Fruit fly (Drosophila melanogaster) whole organism, embryonic: Measurements from ENCODE around the gene CG13285.
A peak's percentile ranks its signal among the peaks of the same experiment; 100 is the strongest.

Experiments
- B-H2 ChIP-seq: fragments of 200-800 bp; sonication (Bioruptor generic); optimal IDR thresholded peaks from 2 replicates; lab custom pipeline; 2018; ENCODE audit warnings: missing biosample characterization, mild to moderate bottlenecking, missing genetic modification characterization
- CG10543 ChIP-seq: fragments of 200-800 bp; sonication (Bioruptor generic); optimal IDR thresholded peaks from 3 replicates; lab custom pipeline; 2017; ENCODE audit warnings: missing biosample characterization, mild to moderate bottlenecking, missing genetic modification characterization, moderate library complexity
- CG11504 ChIP-seq: fragments of 200-800 bp; sonication (Bioruptor generic); optimal IDR thresholded peaks from 3 replicates; lab custom pipeline; 2019; ENCODE audit warnings: missing biosample characterization, mild to moderate bottlenecking, missing genetic modification characterization, moderate library complexity
- CG11723 ChIP-seq: fragments of 200-800 bp; sonication (Bioruptor generic); optimal IDR thresholded peaks from 2 replicates; lab custom pipeline; 2017; ENCODE audit warnings: missing biosample characterization, mild to moderate bottlenecking, missing genetic modification characterization
- CG12769 ChIP-seq: fragments of 200-800 bp; sonication (Bioruptor generic); optimal IDR thresholded peaks from 2 replicates; lab custom pipeline; 2019; ENCODE audit warnings: missing biosample characterization, mild to moderate bottlenecking, missing genetic modification characterization, moderate library complexity
- CG13894 ChIP-seq: fragments of 200-800 bp; sonication (Bioruptor generic); optimal IDR thresholded peaks from 3 replicates; lab custom pipeline; 2018; ENCODE audit warnings: missing biosample characterization, mild to moderate bottlenecking, missing genetic modification characterization, moderate library complexity
- CG15073 ChIP-seq: fragments of 200-800 bp; sonication (Bioruptor generic); optimal IDR thresholded peaks from 2 replicates; lab custom pipeline; 2016; ENCODE audit warnings: missing biosample characterization, missing genetic modification characterization
- CG1602 ChIP-seq: fragments of 200-800 bp; sonication (Bioruptor generic); optimal IDR thresholded peaks from 3 replicates; lab custom pipeline; 2016; ENCODE audit warnings: missing biosample characterization, missing genetic modification characterization
- CG1832 ChIP-seq: fragments of 200-800 bp; sonication (Bioruptor generic); optimal IDR thresholded peaks from 2 replicates; lab custom pipeline; 2017; ENCODE audit warnings: missing biosample characterization, mild to moderate bottlenecking, missing genetic modification characterization, inconsistent platforms
- CG2889 ChIP-seq: fragments of 200-800 bp; sonication (Bioruptor generic); IDR thresholded peaks from 3 replicates; pipeline ENCODE4 v1.3.6; 2022; ENCODE audit warnings: missing biosample characterization, missing genetic modification characterization
- CG31224 ChIP-seq: fragments of 200-800 bp; sonication (Bioruptor generic); IDR thresholded peaks from 2 replicates; pipeline ENCODE4 v1.3.6; 2022; ENCODE audit warnings: missing biosample characterization, missing genetic modification characterization
- CG33213 ChIP-seq: fragments of 200-800 bp; sonication (Bioruptor generic); optimal IDR thresholded peaks from 3 replicates; lab custom pipeline; 2016; ENCODE audit warnings: missing biosample characterization, missing genetic modification characterization
- CG6175 ChIP-seq: fragments of 200-800 bp; sonication (Bioruptor generic); IDR thresholded peaks from 3 replicates; pipeline ENCODE4 v1.3.6; 2022; ENCODE audit warnings: missing biosample characterization, missing genetic modification characterization
- CG8290 ChIP-seq, 3 experiments: fragments of 200-800 bp; sonication (Bioruptor generic); optimal IDR thresholded peaks; 2 replicates each; lab custom pipeline; 2016 to 2019; ENCODE audit warnings: missing biosample characterization in 3 of 3, missing genetic modification characterization in 3 of 3, mild to moderate bottlenecking in 2 of 3, moderate library complexity in 1 of 3
- CG9932 ChIP-seq: fragments of 200-800 bp; sonication (Bioruptor generic); IDR thresholded peaks from 2 replicates; pipeline ENCODE4 v1.3.6; 2022; ENCODE audit warnings: missing biosample characterization, missing genetic modification characterization
- Deaf1 ChIP-seq: fragments of 200-800 bp; optimal IDR thresholded peaks from 3 replicates; lab custom pipeline; 2019; ENCODE audit warnings: missing biosample characterization, mild to moderate bottlenecking, missing genetic modification characterization, moderate library complexity
- Drgx ChIP-seq: fragments of 200-800 bp; sonication (Bioruptor generic); IDR thresholded peaks from 2 replicates; pipeline ENCODE4 v1.3.6; 2022; ENCODE audit warnings: missing biosample characterization, missing genetic modification characterization
- Eip74EF ChIP-seq, 2 experiments: fragments of 200-800 bp in 1 of 2; fragments of >200 bp in 1 of 2; sonication (Bioruptor generic) in 1 of 2; optimal IDR thresholded peaks; 2 replicates each; lab custom pipeline; 2017 to 2019; ENCODE audit warnings: missing biosample characterization in 2 of 2, missing genetic modification characterization in 2 of 2, mild to moderate bottlenecking in 1 of 2, moderate library complexity in 1 of 2
- Hr78 ChIP-seq, 2 experiments: fragments of 200-800 bp in 1 of 2; fragments of >200 bp in 1 of 2; sonication (Bioruptor generic) in 1 of 2; optimal IDR thresholded peaks; 2 replicates each; lab custom pipeline; 2017 to 2019; ENCODE audit warnings: missing biosample characterization in 2 of 2, missing genetic modification characterization in 2 of 2, mild to moderate bottlenecking in 1 of 2, moderate library complexity in 1 of 2
- Lim3 ChIP-seq: fragments of 200-800 bp; sonication (Bioruptor generic); IDR thresholded peaks from 2 replicates; pipeline ENCODE4 v1.3.6; 2022; ENCODE audit warnings: missing biosample characterization, missing genetic modification characterization
- Med ChIP-seq: fragments of 200-800 bp; sonication (Bioruptor generic); peaks from one replicate; lab custom pipeline; 2016; ENCODE audit warnings: missing biosample characterization, missing genetic modification characterization, mild to moderate bottlenecking, inconsistent platforms, moderate library complexity
- Pdp1 ChIP-seq, 2 experiments: fragments of 200-800 bp; sonication (Bioruptor generic); optimal IDR thresholded peaks; 3 replicates each; lab custom pipeline; 2016; ENCODE audit warnings: missing biosample characterization in 2 of 2, missing genetic modification characterization in 2 of 2, mild to moderate bottlenecking in 1 of 2, moderate library complexity in 1 of 2
- Rx ChIP-seq: fragments of 200-800 bp; sonication (Bioruptor generic); IDR thresholded peaks from 2 replicates; pipeline ENCODE4 v1.3.6; 2022; ENCODE audit warnings: missing biosample characterization, missing genetic modification characterization
- cato ChIP-seq: fragments of 200-800 bp; sonication (Bioruptor generic); optimal IDR thresholded peaks from 2 replicates; lab custom pipeline; 2016; ENCODE audit warnings: missing biosample characterization, missing genetic modification characterization, borderline replicate concordance
- chinmo ChIP-seq: fragments of 200-800 bp; sonication (Bioruptor generic); IDR thresholded peaks from 4 replicates; pipeline ENCODE4 v1.3.6; 2022; ENCODE audit warnings: missing biosample characterization, missing genetic modification characterization; ENCODE audit not compliant: partially characterized antibody
- dpn ChIP-seq, 2 experiments: fragments of 200-800 bp; sonication (Bioruptor generic); optimal IDR thresholded peaks; 3 replicates each; lab custom pipeline; 2016; ENCODE audit warnings: missing biosample characterization in 2 of 2, missing genetic modification characterization in 2 of 2
- en ChIP-seq: fragments of 200-800 bp; sonication (Bioruptor generic); optimal IDR thresholded peaks from 2 replicates; lab custom pipeline; 2016; ENCODE audit warnings: missing biosample characterization, missing genetic modification characterization
- fd3F ChIP-seq: fragments of 200-800 bp; sonication (Bioruptor generic); optimal IDR thresholded peaks from 2 replicates; lab custom pipeline; 2018; ENCODE audit warnings: missing biosample characterization, mild to moderate bottlenecking, missing genetic modification characterization, moderate library complexity
- gem ChIP-seq: fragments of 200-800 bp; sonication (Bioruptor generic); optimal IDR thresholded peaks from 2 replicates; lab custom pipeline; 2019; ENCODE audit warnings: missing biosample characterization, mild to moderate bottlenecking, missing genetic modification characterization, moderate library complexity
- gro ChIP-seq: fragments of 200-800 bp; sonication (Bioruptor generic); optimal IDR thresholded peaks from 2 replicates; lab custom pipeline; 2016; ENCODE audit warnings: missing biosample characterization, missing genetic modification characterization
- kni ChIP-seq: fragments of 200-800 bp; sonication (Bioruptor generic); optimal IDR thresholded peaks from 3 replicates; lab custom pipeline; 2017; ENCODE audit warnings: mild to moderate bottlenecking, missing biosample characterization, missing genetic modification reagents, missing genetic modification characterization
- lab ChIP-seq: fragments of 200-800 bp; sonication (Bioruptor generic); optimal IDR thresholded peaks from 3 replicates; lab custom pipeline; 2017; ENCODE audit warnings: missing biosample characterization, missing genetic modification characterization, mild to moderate bottlenecking, moderate library complexity, missing genetic modification reagents
- mirr ChIP-seq: fragments of 200-800 bp; sonication (Bioruptor generic); optimal IDR thresholded peaks from 3 replicates; lab custom pipeline; 2018; ENCODE audit warnings: missing biosample characterization, mild to moderate bottlenecking, missing genetic modification characterization
- pita ChIP-seq: fragments of 200-800 bp; sonication (Bioruptor generic); optimal IDR thresholded peaks from 2 replicates; lab custom pipeline; 2017; ENCODE audit warnings: missing biosample characterization, mild to moderate bottlenecking, missing genetic modification characterization
- pum ChIP-seq: fragments of 200-800 bp; sonication (Bioruptor generic); optimal IDR thresholded peaks from 2 replicates; lab custom pipeline; 2016; ENCODE audit warnings: missing biosample characterization, missing genetic modification characterization
- sc ChIP-seq, 3 experiments: fragments of >200 bp in 2 of 3; fragments of 200-800 bp in 1 of 3; sonication (Bioruptor generic) in 1 of 3; optimal IDR thresholded peaks; 2 replicates in 2 of 3; 3 replicates in 1 of 3; lab custom pipeline; 2017; ENCODE audit warnings: mild to moderate bottlenecking in 1 of 3, missing biosample characterization in 1 of 3, missing genetic modification characterization in 1 of 3, missing genetic modification reagents in 1 of 3
- sd ChIP-seq: fragments of 200-800 bp; sonication (Bioruptor generic); optimal IDR thresholded peaks from 3 replicates; lab custom pipeline; 2018; ENCODE audit warnings: missing biosample characterization, mild to moderate bottlenecking, missing genetic modification characterization, moderate library complexity
- sens ChIP-seq: fragments of 200-800 bp; sonication (Bioruptor generic); peaks from one replicate; lab custom pipeline; 2016; ENCODE audit warnings: missing biosample characterization, missing genetic modification characterization
- slbo ChIP-seq: fragments of 200-800 bp; sonication (Bioruptor generic); IDR thresholded peaks from 2 replicates; pipeline ENCODE4 v1.3.6; 2022; ENCODE audit warnings: missing biosample characterization, missing genetic modification characterization
- stwl ChIP-seq: fragments of 200-800 bp; sonication (Bioruptor generic); optimal IDR thresholded peaks from 3 replicates; lab custom pipeline; 2018; ENCODE audit warnings: missing biosample characterization, mild to moderate bottlenecking, missing genetic modification characterization, moderate library complexity
- yki ChIP-seq: fragments of >200 bp; optimal IDR thresholded peaks from 3 replicates; lab custom pipeline; 2018

The CG13285 gene

DNA sequence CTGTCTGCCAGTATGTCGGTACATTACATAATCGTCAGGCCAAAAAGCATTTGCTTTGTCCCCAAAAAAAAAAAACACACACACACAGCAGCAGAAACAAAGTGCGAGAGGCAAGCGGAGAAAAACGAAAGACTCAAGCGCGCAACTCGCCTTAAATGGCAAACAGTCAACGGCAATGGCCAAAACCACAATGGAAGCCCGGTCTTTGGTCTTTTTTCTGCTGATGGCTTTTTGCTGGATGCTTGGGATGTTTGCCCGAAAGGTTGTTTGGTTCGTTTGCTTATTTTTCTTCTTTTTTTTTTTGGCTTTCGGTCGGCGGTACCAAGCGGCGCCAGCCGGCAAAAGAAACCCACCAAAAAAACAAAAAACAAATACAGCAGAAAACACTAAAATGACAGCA lies 35.5 kb upstream of the CG13285 start (continued):
- TF ChIP-seq CG11723 (no peak), slbo (no peak), CG31224 (GFP tag; lab: Robert Waterston, UW) (no peak), Drgx (GFP tag; lab: Robert Waterston, UW) (peak; percentile 31; the same call in 1 of the 2 replicates), CG33213 (GFP tag; lab: Kevin White, UChicago) (no peak), stwl (no peak), sc (optimal IDR thresholded peaks at IDR 0.05; lab: Kevin White, UChicago) (no peak), sc (GFP tag; optimal IDR thresholded peaks at IDR 0.05; lab: Kevin White, UChicago) (no peak), Rx (GFP tag; lab: Robert Waterston, UW) (no peak), CG1602 (GFP tag; lab: Kevin White, UChicago) (no peak), Lim3 (GFP tag; lab: Robert Waterston, UW) (no peak), cato (GFP tag; lab: Kevin White, UChicago) (no peak), Pdp1 (GFP tag; optimal IDR thresholded peaks at IDR 0.05; lab: Kevin White, UChicago) (peak in 1 of 2 experiments; percentile 75), CG9932 (GFP tag; lab: Robert Waterston, UW) (0 out of 2 replicates have a peak, but pooled peaks have one; percentile 10)

- peak; percentile 38 for TF ChIP-seq CG13894
- no peak for TF ChIP-seq gem (tag; lab: Kevin White, UChicago)
- TF ChIP-seq sens (GFP tag; lab: Kevin White, UChicago) = peak; percentile 47
- TF ChIP-seq fd3F (GFP tag; lab: Kevin White, UChicago) = no peak
- no peak for TF ChIP-seq en (GFP tag; lab: Kevin White, UChicago)
- 0 out of 3 replicates have a peak, but pooled peaks have one; percentile 10 for TF ChIP-seq CG6175 (GFP tag; lab: Robert Waterston, UW)
- TF ChIP-seq Eip74EF (GFP tag; optimal IDR thresholded peaks at IDR 0.05; lab: Kevin White, UChicago) = peak in 1 of 2 experiments; percentile 18
- TF ChIP-seq CG8290 (GFP tag; optimal IDR thresholded peaks at IDR 0.05; lab: Kevin White, UChicago) = no peak
- TF ChIP-seq CG8290 (tag; optimal IDR thresholded peaks at IDR 0.05; lab: Kevin White, UChicago) = peak in 1 of 2 experiments; percentile 24
- no peak for TF ChIP-seq dpn (GFP tag; optimal IDR thresholded peaks at IDR 0.05; lab: Kevin White, UChicago)
- TF ChIP-seq lab (GFP tag; lab: Kevin White, UChicago) = no peak
- TF ChIP-seq B-H2 (GFP tag; lab: Kevin White, UChicago) = peak; percentile 31
- peak; percentile 50 for TF ChIP-seq sd
- peak in 1 of 2 experiments; percentile 71 for TF ChIP-seq Pdp1 (GFP tag; optimal IDR thresholded peaks at IDR 0.05; lab: Kevin White, UChicago)
- TF ChIP-seq Med (GFP tag; lab: Kevin White, UChicago) = peak; percentile 55
- TF ChIP-seq CG10543 (GFP tag; lab: Kevin White, UChicago) = peak; percentile 45
- TF ChIP-seq CG2889 (GFP tag; lab: Robert Waterston, UW) = no peak
- peak; percentile 88 for TF ChIP-seq CG12769
- no peak for TF ChIP-seq pita (GFP tag; lab: Kevin White, UChicago)
- peak in 1 of 2 experiments; percentile 4 for TF ChIP-seq Hr78 (GFP tag; optimal IDR thresholded peaks at IDR 0.05; lab: Kevin White, UChicago)
- TF ChIP-seq CG15073 (GFP tag; lab: Kevin White, UChicago) = no peak
- TF ChIP-seq mirr (GFP tag; lab: Kevin White, UChicago) = peak; percentile 29
- TF ChIP-seq Deaf1 (tag; lab: Kevin White, UChicago) = peak; percentile 63
- TF ChIP-seq pum (GFP tag; lab: Kevin White, UChicago) = no peak
- no peak for TF ChIP-seq CG11504 (tag; lab: Kevin White, UChicago)
- TF ChIP-seq chinmo (GFP tag; lab: Robert Waterston, UW) = 0 out of 4 replicates have a peak, but pooled peaks have one; percentile 59
- TF ChIP-seq slbo = 0 out of 2 replicates have a peak, but pooled peaks have one; percentile 8
- TF ChIP-seq kni = no peak
- no peak for TF ChIP-seq CG1832 (GFP tag; lab: Kevin White, UChicago)
- no peak for TF ChIP-seq yki
- peak; percentile 20 for TF ChIP-seq gro (GFP tag; lab: Kevin White, UChicago)
Measured at dm6 chr3L:5569724-5570123, 34.2 kb upstream of the CG13285 start.
